Fruit fly (Drosophila melanogaster): Measurements from ENCODE around the gene CG7341.
A peak's percentile ranks its signal among the peaks of the same experiment; 100 is the strongest.

The CG7341 gene

DNA sequence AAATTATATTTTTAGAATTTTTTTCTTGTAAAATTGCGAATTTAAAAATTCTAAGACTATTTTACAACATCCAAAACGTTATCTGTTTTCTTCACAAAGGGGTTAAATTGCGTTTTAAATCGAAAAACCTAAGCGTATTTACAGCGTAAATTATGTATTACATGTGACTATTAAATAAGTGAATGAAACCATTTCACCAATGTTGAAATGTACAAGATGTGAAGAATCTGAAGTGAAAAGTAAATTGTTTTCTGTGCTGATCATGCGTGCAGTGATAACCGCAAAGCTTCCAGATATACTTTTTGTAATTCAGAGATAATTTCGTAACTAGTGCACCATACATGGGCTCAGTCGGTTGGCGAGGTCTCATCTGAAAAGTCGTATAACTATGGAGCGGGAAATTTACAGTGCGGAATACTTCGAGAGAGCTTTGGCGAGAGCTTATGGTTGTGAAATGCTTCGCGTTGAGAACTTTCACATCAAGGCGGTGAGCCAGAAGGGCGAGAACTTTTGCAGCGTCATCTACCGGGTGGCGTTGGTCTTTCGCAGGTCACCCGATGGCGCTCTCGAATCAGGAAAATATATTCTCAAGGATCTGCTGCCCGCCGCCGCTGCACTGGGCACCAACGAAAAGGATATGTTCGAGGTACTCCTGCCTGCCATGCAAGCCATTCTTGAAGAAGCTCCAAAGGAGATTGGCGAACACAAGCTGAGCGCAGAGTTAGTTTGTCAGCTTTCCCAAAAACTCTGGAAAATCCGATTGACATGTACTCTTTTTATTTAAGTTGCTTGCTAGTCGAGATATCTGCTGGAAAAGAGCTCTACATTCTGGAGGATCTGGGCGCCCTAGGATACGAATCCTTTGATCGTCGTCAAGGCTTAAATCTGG, 1.5 kb downstream of the CG7341 start (continued):
- TF ChIP-seq mam (GFP tag; optimal IDR thresholded peaks at IDR 0.05) (peak; percentile 26), repo (GFP tag; optimal IDR thresholded peaks at IDR 0.05) (no peak), tgo (GFP tag; IDR thresholded peaks at IDR 0.05) (peak; percentile 22; the same call in 2 of the 3 replicates), C15 (GFP tag; IDR thresholded peaks at IDR 0.05) (0 out of 3 replicates have a peak, but pooled peaks have one; percentile 33), stc (GFP tag; IDR thresholded peaks at IDR 0.05) (peak; percentile 50; the same call in 1 of the 2 replicates), Opbp (GFP tag; IDR thresholded peaks at IDR 0.05; ENCODE audit: partially characterized antibody) (0 out of 3 replicates have a peak, but pooled peaks have one; percentile 21), Atf6 (GFP tag; IDR thresholded peaks at IDR 0.05) (peak; percentile 61; the same call in 1 of the 2 replicates), Hmr (GFP tag; optimal IDR thresholded peaks at IDR 0.05) (peak; percentile 65), Hr3 (GFP tag; optimal IDR thresholded peaks at IDR 0.05) (peak; percentile 33), Abd-B (GFP tag; optimal IDR thresholded peaks at IDR 0.05) (peak; percentile 23), tna (GFP tag; IDR thresholded peaks at IDR 0.05; ENCODE audit: partially characterized antibody) (peak; percentile 42; the same call in 1 of the 2 replicates), CTCF (GFP tag; optimal IDR thresholded peaks at IDR 0.05) (peak; percentile 96), CG12391 (tag; optimal IDR thresholded peaks at IDR 0.05) (peak; percentile 63), CG1233 (GFP tag; optimal IDR thresholded peaks at IDR 0.05) (peak; percentile 49), CG5953 (GFP tag; IDR thresholded peaks at IDR 0.05) (peak; percentile 62; the same call in 1 of the 2 replicates), CG10366 (GFP tag; IDR thresholded peaks at IDR 0.05) (no peak; the same call in 1 of the 2 replicates), B-H2 (GFP tag; optimal IDR thresholded peaks at IDR 0.05) (peak; percentile 6), CG10959 (GFP tag; IDR thresholded peaks at IDR 0.05) (0 out of 2 replicates have a peak, but pooled peaks have one; percentile 40), gt (GFP tag; IDR thresholded peaks at IDR 0.05) (no peak), wek (GFP tag; optimal IDR thresholded peaks at IDR 0.05) (peak; percentile 41), CG10462 (GFP tag; optimal IDR thresholded peaks at IDR 0.05) (peak; percentile 0), sug (tag; optimal IDR thresholded peaks at IDR 0.05) (peak; percentile 55), CG18262 (tag; optimal IDR thresholded peaks at IDR 0.05) (peak; percentile 70), CG12219 (GFP tag; optimal IDR thresholded peaks at IDR 0.05) (peak; percentile 49), lilli (GFP tag; optimal IDR thresholded peaks at IDR 0.05) (no peak), NC2α (GFP tag; optimal IDR thresholded peaks at IDR 0.05) (peak; percentile 15), Dbx (GFP tag; IDR thresholded peaks at IDR 0.05) (peak; percentile 66), CG13424 (tag; optimal IDR thresholded peaks at IDR 0.05) (peak; percentile 59), Ssrp (tag; optimal IDR thresholded peaks at IDR 0.05) (peak; percentile 50), Meics (GFP tag; optimal IDR thresholded peaks at IDR 0.05) (peak; percentile 66), CG4707 (GFP tag; optimal IDR thresholded peaks at IDR 0.05) (peak; percentile 35), CG31388 (GFP tag; optimal IDR thresholded peaks at IDR 0.05) (no peak), CG10565 (GFP tag; optimal IDR thresholded peaks at IDR 0.05) (no peak), slbo (GFP tag; IDR thresholded peaks at IDR 0.05) (peak; percentile 61), CG10267 (tag; optimal IDR thresholded peaks at IDR 0.05) (peak; percentile 19), phol (tag; optimal IDR thresholded peaks at IDR 0.05) (peak; percentile 61), CG2712 (tag; optimal IDR thresholded peaks at IDR 0.05) (peak; percentile 33), CG10431 (GFP tag; optimal IDR thresholded peaks at IDR 0.05) (peak; percentile 95), ftz-f1 (GFP tag; optimal IDR thresholded peaks at IDR 0.05) (peak; percentile 61), h (optimal IDR thresholded peaks at IDR 0.05) (no peak), pzg (GFP tag; optimal IDR thresholded peaks at IDR 0.05) (peak; percentile 5), CG6813 (GFP tag; optimal IDR thresholded peaks at IDR 0.05) (peak; percentile 41), CG17361 (GFP tag; IDR thresholded peaks at IDR 0.05) (peak; percentile 80; the same call in 2 of the 3 replicates), kay (GFP tag; optimal IDR thresholded peaks at IDR 0.05) (no peak), nau (GFP tag; optimal IDR thresholded peaks at IDR 0.05) (peak; percentile 45), Fer3 (tag; optimal IDR thresholded peaks at IDR 0.05) (peak; percentile 30), salm (tag; optimal IDR thresholded peaks at IDR 0.05) (peak; percentile 25), Hsf (GFP tag; optimal IDR thresholded peaks at IDR 0.05) (peak; percentile 28), Ets65A (GFP tag) (peak; percentile 81)

Data from whole organism, embryonic.